Worm (Caenorhabditis elegans): ENCODE data around the gene citk-1.
A peak's percentile ranks its signal among the peaks of the same experiment; 100 is the strongest.

Gene citk-1

ce11 chrII:13862453-13862852 is 46.3 kb upstream of the citk-1 start:
- peak; percentile 6 for TF ChIP-seq nhr-77 (tag; optimal IDR thresholded peaks at IDR 0.05)
- TF ChIP-seq pqm-1 (tag; optimal IDR thresholded peaks at IDR 0.05) = peak; percentile 71
- TF ChIP-seq F44E2.7 (GFP tag; IDR thresholded peaks at IDR 0.05) = no peak
- TF ChIP-seq daf-16 (GFP tag; optimal IDR thresholded peaks at IDR 0.05) = no peak
- TF ChIP-seq daf-16 (tag; optimal IDR thresholded peaks at IDR 0.05) = peak; percentile 9
- peak; percentile 16 for TF ChIP-seq dve-1 (tag; optimal IDR thresholded peaks at IDR 0.05; ENCODE audit: insufficient read depth)
- peak; percentile 16 for TF ChIP-seq nhr-28 (tag; optimal IDR thresholded peaks at IDR 0.05)
- no peak for TF ChIP-seq aha-1 (tag)
- no peak for TF ChIP-seq nhr-10 (tag; optimal IDR thresholded peaks at IDR 0.05)
- peak; percentile 39 for TF ChIP-seq hlh-11 (tag; optimal IDR thresholded peaks at IDR 0.05)
- peak; percentile 65 for TF ChIP-seq dmd-6 (GFP tag; IDR thresholded peaks at IDR 0.05)

- TF ChIP-seq T26A8.4 (GFP tag; IDR thresholded peaks at IDR 0.05) (peak; percentile 82), gei-8 (GFP tag; optimal IDR thresholded peaks at IDR 0.05) (no peak), daf-12 (tag; optimal IDR thresholded peaks at IDR 0.05) (no peak), lin-13 (GFP tag; optimal IDR thresholded peaks at IDR 0.05) (peak; percentile 81), F37D6.2 (tag; optimal IDR thresholded peaks at IDR 0.05) (peak; percentile 15), hmg-1.1 (GFP tag; IDR thresholded peaks at IDR 0.05) (peak; percentile 81), spr-1 (tag; optimal IDR thresholded peaks at IDR 0.05) (peak; percentile 50), unc-62 (GFP tag; optimal IDR thresholded peaks at IDR 0.05 in 1 of 2) (peak in 1 of 2 experiments; percentile 38), unc-62 (tag; optimal IDR thresholded peaks at IDR 0.05) (no peak), F49E8.2 (tag; optimal IDR thresholded peaks at IDR 0.05; ENCODE audit: borderline replicate concordance) (peak; percentile 77), madf-5 (GFP tag; IDR thresholded peaks at IDR 0.05) (no peak), D1046.2 (GFP tag; IDR thresholded peaks at IDR 0.05) (peak; percentile 99), dve-1 (tag; optimal IDR thresholded peaks at IDR 0.05; ENCODE audit: insufficient read depth) (peak; percentile 88), daf-8 (GFP tag; IDR thresholded peaks at IDR 0.05) (no peak), mxl-2 (GFP tag; conservative IDR thresholded peaks at IDR 0.05) (no peak), F10B5.3 (tag; optimal IDR thresholded peaks at IDR 0.05) (peak; percentile 62), mdt-29 (GFP tag; IDR thresholded peaks at IDR 0.05) (no peak), lin-38 (GFP tag; IDR thresholded peaks at IDR 0.05) (peak; percentile 84), T20F7.1 (GFP tag; optimal IDR thresholded peaks at IDR 0.05) (peak; percentile 70), F44E2.7 (GFP tag; IDR thresholded peaks at IDR 0.05) (no peak), ztf-7 (tag; optimal IDR thresholded peaks at IDR 0.05) (peak; percentile 3), dmd-6 (GFP tag; IDR thresholded peaks at IDR 0.05) (peak; percentile 25; the same call in 1 of the 2 replicates), lin-29 (GFP tag; IDR thresholded peaks at IDR 0.05) (0 out of 2 replicates have a peak, but pooled peaks have one; percentile 46), rbr-2 (tag; optimal IDR thresholded peaks at IDR 0.05) (peak; percentile 71), ces-1 (GFP tag; optimal IDR thresholded peaks at IDR 0.05) (peak; percentile 69), nhr-42 (GFP tag; IDR thresholded peaks at IDR 0.05) (peak; percentile 84; the same call in 1 of the 2 replicates), lin-15B (tag; optimal IDR thresholded peaks at IDR 0.05) (no peak), dmd-9 (GFP tag; IDR thresholded peaks at IDR 0.05) (no peak), hlh-30 (tag; optimal IDR thresholded peaks at IDR 0.05; ENCODE audit: insufficient read depth) (peak; percentile 98), sdz-12 (GFP tag; optimal IDR thresholded peaks at IDR 0.05) (no peak), saeg-2 (GFP tag; IDR thresholded peaks at IDR 0.05) (no peak), ceh-44 (GFP tag; IDR thresholded peaks at IDR 0.05) (no peak), F26F4.8 (GFP tag; conservative IDR thresholded peaks at IDR 0.05) (no peak), aha-1 (tag) (peak; percentile 77), arid-1 (GFP tag; conservative IDR thresholded peaks at IDR 0.05) (0 out of 2 replicates have a peak, but pooled peaks have one; percentile 41), daf-16 (GFP tag; optimal IDR thresholded peaks at IDR 0.05) (peak; percentile 58 to 60), daf-16 (tag; optimal IDR thresholded peaks at IDR 0.05) (peak; percentile 83), snpc-1.2 (GFP tag; IDR thresholded peaks at IDR 0.05) (peak; percentile 54; the same call in 1 of the 2 replicates), ceh-82 (tag; optimal IDR thresholded peaks at IDR 0.05) (no peak), spr-3 (GFP tag; optimal IDR thresholded peaks at IDR 0.05) (peak; percentile 50), daf-19 (GFP tag; conservative IDR thresholded peaks at IDR 0.05) (no peak), nhr-6 (tag; optimal IDR thresholded peaks at IDR 0.05) (peak; percentile 66), nhr-25 (tag; optimal IDR thresholded peaks at IDR 0.05; ENCODE audit: borderline replicate concordance, insufficient read depth) (peak; percentile 44)
Measured at ce11 chrII:13872191-13872889, 36.4 kb upstream of the citk-1 start, which contains the start of the genes cup-14 and ndub-8. Gene cup-14 (minus strand): TSS chrII:13872241. Gene ndub-8 (plus strand): TSS chrII:13872869.

All from whole organism, L4 larva.